Comparison of ENCODE assay signal across 2 worm cellular contexts in the genomic region with DNA sequence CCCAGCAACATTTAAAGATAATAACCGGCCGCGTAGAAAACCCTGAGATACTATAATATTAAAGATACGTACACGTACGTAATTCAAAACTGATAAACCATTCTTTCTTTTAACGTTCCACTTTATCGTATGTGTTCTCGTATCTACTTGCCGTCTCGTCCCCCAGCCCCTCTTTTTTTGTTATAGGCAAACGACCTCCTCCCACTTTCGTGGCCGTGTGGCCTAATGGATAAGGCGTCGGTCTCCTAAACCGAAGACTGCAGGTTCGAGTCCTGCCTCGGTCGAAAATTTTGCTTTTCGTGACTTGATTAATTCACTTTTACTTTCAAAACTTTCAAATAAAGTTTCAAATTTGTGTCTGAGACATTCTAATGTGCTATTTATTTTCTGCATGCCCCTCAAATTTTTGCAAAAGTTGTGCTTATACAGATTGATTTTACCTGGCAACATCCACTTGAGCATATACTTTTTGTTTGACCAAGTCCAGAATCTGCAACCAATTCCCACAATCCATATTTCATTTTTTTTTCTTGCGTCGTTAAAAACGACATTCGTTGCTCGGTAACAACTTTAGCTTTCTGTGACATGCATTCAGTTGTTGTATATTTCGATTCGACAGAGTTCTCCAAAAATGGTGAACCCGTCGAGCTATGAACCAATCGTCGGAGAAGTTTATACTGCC.
A peak's percentile ranks its signal among the peaks of the same experiment; 100 is the strongest.
TF ChIP-seq lines count a peak whose summit lies in the region.

A gene (plus strand): TSS at position 632 of the 682 bp plus-strand sequence.

TF ChIP-seq in whole organism, L4 larva, 104 proteins besides CTCF, POLR2A, EP300 and RAD21 (continued from another document):
- TF ChIP-seq sdz-12 (GFP tag; optimal IDR thresholded peaks at IDR 0.05; lab: Kevin White, UChicago) (peak; percentile 43), ceh-20 (GFP tag; IDR thresholded peaks at IDR 0.05; lab: Robert Waterston, UW) (peak; percentile 63; the same call in 1 of the 2 replicates), mes-2 (tag; optimal IDR thresholded peaks at IDR 0.05; lab: Kevin White, UChicago; ENCODE audit: poor library complexity, severe bottlenecking) (no peak), hif-1 (tag; optimal IDR thresholded peaks at IDR 0.05; lab: Kevin White, UChicago) (no peak), pha-4 (GFP tag; IDR thresholded peaks at IDR 0.05; lab: Robert Waterston, UW) (no peak; the same call in 1 of the 2 replicates), pha-4 (tag; optimal IDR thresholded peaks at IDR 0.05; lab: Kevin White, UChicago) (no peak), zfp-3 (GFP tag; conservative IDR thresholded peaks at IDR 0.05; lab: Robert Waterston, UW) (0 out of 2 replicates have a peak, but pooled peaks have one; percentile 25), nhr-41 (GFP tag; IDR thresholded peaks at IDR 0.05; lab: Robert Waterston, UW) (0 out of 2 replicates have a peak, but pooled peaks have one; percentile 64), dve-1 (tag; optimal IDR thresholded peaks at IDR 0.05; lab: Kevin White, UChicago; ENCODE audit: insufficient read depth) (no peak), Y5F2A.4 (GFP tag; optimal IDR thresholded peaks at IDR 0.05; lab: Kevin White, UChicago) (peak; percentile 52), gei-8 (GFP tag; optimal IDR thresholded peaks at IDR 0.05; lab: Kevin White, UChicago) (peak; percentile 30), spr-3 (GFP tag; optimal IDR thresholded peaks at IDR 0.05; lab: Kevin White, UChicago) (peak; percentile 66), tag-97 (GFP tag; IDR thresholded peaks at IDR 0.05; lab: Robert Waterston, UW) (no peak), mdt-29 (GFP tag; IDR thresholded peaks at IDR 0.05; lab: Robert Waterston, UW) (no peak), R02D3.7 (tag; optimal IDR thresholded peaks at IDR 0.05; lab: Kevin White, UChicago) (no peak), unc-39 (tag; optimal IDR thresholded peaks at IDR 0.05; lab: Kevin White, UChicago) (no peak), saeg-2 (GFP tag; IDR thresholded peaks at IDR 0.05; lab: Robert Waterston, UW) (0 out of 2 replicates have a peak, but pooled peaks have one; percentile 16), zag-1 (tag; optimal IDR thresholded peaks at IDR 0.05; lab: Kevin White, UChicago) (no peak), nhr-77 (tag; optimal IDR thresholded peaks at IDR 0.05; lab: Kevin White, UChicago) (peak; percentile 33), dpl-1 (GFP tag; optimal IDR thresholded peaks at IDR 0.05; lab: Kevin White, UChicago) (peak; percentile 32), nhr-102 (tag; optimal IDR thresholded peaks at IDR 0.05; lab: Kevin White, UChicago) (peak; percentile 43), nhr-42 (GFP tag; IDR thresholded peaks at IDR 0.05; lab: Robert Waterston, UW) (no peak), php-3 (GFP tag; IDR thresholded peaks at IDR 0.05; lab: Robert Waterston, UW) (peak; percentile 58; the same call in 1 of the 2 replicates), lsy-2 (tag; optimal IDR thresholded peaks at IDR 0.05; lab: Kevin White, UChicago) (no peak), F44E2.7 (GFP tag; IDR thresholded peaks at IDR 0.05; lab: Robert Waterston, UW) (0 out of 2 replicates have a peak, but pooled peaks have one; percentile 47), zip-2 (tag; optimal IDR thresholded peaks at IDR 0.05; lab: Kevin White, UChicago) (no peak), daf-12 (tag; optimal IDR thresholded peaks at IDR 0.05; lab: Kevin White, UChicago) (no peak), F26F4.8 (GFP tag; conservative IDR thresholded peaks at IDR 0.05; lab: Robert Waterston, UW) (0 out of 2 replicates have a peak, but pooled peaks have one; percentile 55), ceh-62 (tag; optimal IDR thresholded peaks at IDR 0.05; lab: Kevin White, UChicago) (no peak), lin-39 (tag; optimal IDR thresholded peaks at IDR 0.05; lab: Kevin White, UChicago) (no peak), nhr-28 (tag; optimal IDR thresholded peaks at IDR 0.05; lab: Kevin White, UChicago) (peak; percentile 17), snpc-4 (tag; optimal IDR thresholded peaks at IDR 0.05; lab: Kevin White, UChicago) (no peak), Y48G9A.11 (GFP tag; IDR thresholded peaks at IDR 0.05; lab: Robert Waterston, UW) (no peak), dmd-8 (GFP tag; IDR thresholded peaks at IDR 0.05; lab: Robert Waterston, UW) (peak; percentile 79), ama-1 (optimal IDR thresholded peaks at IDR 0.05; lab: Kevin White, UChicago) (no peak), egl-27 (tag; optimal IDR thresholded peaks at IDR 0.05; lab: Kevin White, UChicago) (no peak), snpc-1.2 (GFP tag; IDR thresholded peaks at IDR 0.05; lab: Robert Waterston, UW) (peak; percentile 76), egl-43 (GFP tag; IDR thresholded peaks at IDR 0.05; lab: Robert Waterston, UW) (peak; percentile 92), arid-1 (GFP tag; conservative IDR thresholded peaks at IDR 0.05; lab: Robert Waterston, UW) (peak; percentile 68), skn-1 (tag; optimal IDR thresholded peaks at IDR 0.05; lab: Kevin White, UChicago) (no peak), zip-11 (GFP tag; IDR thresholded peaks at IDR 0.05; lab: Robert Waterston, UW) (no peak; the same call in 1 of the 2 replicates), lin-29 (GFP tag; IDR thresholded peaks at IDR 0.05; lab: Robert Waterston, UW) (no peak), madf-9 (GFP tag; conservative IDR thresholded peaks at IDR 0.05; lab: Robert Waterston, UW) (0 out of 2 replicates have a peak, but pooled peaks have one; percentile 22), unc-130 (GFP tag; optimal IDR thresholded peaks at IDR 0.05; lab: Kevin White, UChicago) (peak; percentile 16), nhr-11 (tag; optimal IDR thresholded peaks at IDR 0.05; lab: Kevin White, UChicago) (no peak), ces-1 (GFP tag; optimal IDR thresholded peaks at IDR 0.05; lab: Kevin White, UChicago) (no peak), ctbp-1 (GFP tag; IDR thresholded peaks at IDR 0.05; lab: Robert Waterston, UW) (no peak; the same call in none of the 2 replicates), mxl-2 (GFP tag; conservative IDR thresholded peaks at IDR 0.05; lab: Robert Waterston, UW) (no peak; the same call in 1 of the 2 replicates), T20F7.1 (GFP tag; optimal IDR thresholded peaks at IDR 0.05; lab: Kevin White, UChicago) (peak; percentile 18), zfp-2 (tag; optimal IDR thresholded peaks at IDR 0.05; lab: Kevin White, UChicago) (peak; percentile 9)

TF ChIP-seq in whole organism, late embryonic, 69 proteins besides CTCF, POLR2A, EP300 and RAD21 (continued from another document):
- TF ChIP-seq nhr-11 (tag; optimal IDR thresholded peaks at IDR 0.05; lab: Kevin White, UChicago) (no peak), madf-2 (tag; optimal IDR thresholded peaks at IDR 0.05; lab: Kevin White, UChicago) (peak; percentile 75), sdc-2 (tag; optimal IDR thresholded peaks at IDR 0.05; lab: Kevin White, UChicago) (peak; percentile 89), ceh-2 (tag; optimal IDR thresholded peaks at IDR 0.05; lab: Kevin White, UChicago) (peak; percentile 82), sox-4 (tag; optimal IDR thresholded peaks at IDR 0.05; lab: Kevin White, UChicago) (peak; percentile 89), lim-6 (tag; optimal IDR thresholded peaks at IDR 0.05; lab: Kevin White, UChicago) (peak; percentile 78), pag-3 (tag; optimal IDR thresholded peaks at IDR 0.05; lab: Kevin White, UChicago; ENCODE audit: borderline replicate concordance) (peak; percentile 3)
TF ChIP-seq in whole organism, late embryonic: peak in this region for 60.
